Worm (Caenorhabditis elegans) whole organism, L1 larva: ENCODE data around the gene cyn-2.

Experiments
- C16A3.4 ChIP-seq: fragments of 150-350 bp; optimal IDR thresholded peaks from 2 replicates; lab custom pipeline; 2014; ENCODE audit warnings: missing biosample characterization, missing genetic modification characterization
- Y116A8C.19 ChIP-seq: sonication (generic microtip); optimal IDR thresholded peaks from 2 replicates; lab custom pipeline; 2016; ENCODE audit warnings: missing compliant biosample characterization, missing genetic modification characterization, borderline replicate concordance
- aly-2 ChIP-seq: fragments of 150-350 bp; optimal IDR thresholded peaks from 2 replicates; lab custom pipeline; 2014; ENCODE audit warnings: missing biosample characterization, missing genetic modification characterization
- ceh-8 ChIP-seq: fragments of 200-800 bp; sonication (Bioruptor generic); optimal IDR thresholded peaks from 2 replicates; lab custom pipeline; 2018; ENCODE audit warnings: mild to moderate bottlenecking, missing genetic modification characterization, moderate library complexity, missing compliant biosample characterization
- ceh-82 ChIP-seq, 3 experiments: fragments of 150-350 bp in 1 of 3; sonication (generic microtip) in 2 of 3; optimal IDR thresholded peaks; 2 replicates each; lab custom pipeline; 2014 to 2017; ENCODE audit warnings: missing biosample characterization in 3 of 3, missing genetic modification characterization in 3 of 3
- ceh-88 ChIP-seq: fragments of 200-800 bp; sonication (Bioruptor generic); IDR thresholded peaks from 2 replicates; pipeline ENCODE4 v1.3.6; 2022; ENCODE audit warnings: missing genetic modification characterization, missing compliant biosample characterization
- dsc-1 ChIP-seq: sonication (generic microtip); optimal IDR thresholded peaks from 2 replicates; lab custom pipeline; 2016; ENCODE audit warnings: mild to moderate bottlenecking, missing genetic modification characterization, missing compliant biosample characterization
- efl-1 ChIP-seq, 4 experiments: fragments of 150-350 bp; optimal IDR thresholded peaks in 3 of 4; peaks in 1 of 4; 1 replicate in 1 of 4; 2 replicates in 3 of 4; lab custom pipeline; 2014; ENCODE audit warnings: missing biosample characterization in 2 of 4, missing genetic modification characterization in 2 of 4, missing genetic modification reagents in 2 of 4
- egl-27 ChIP-seq, 2 experiments: fragments of 150-350 bp in 1 of 2; sonication (generic microtip); optimal IDR thresholded peaks; 3 replicates each; lab custom pipeline; 2017 to 2018; ENCODE audit warnings: missing biosample characterization in 2 of 2, missing genetic modification characterization in 2 of 2, missing genetic modification reagents in 2 of 2
- elt-2 ChIP-seq: sonication (generic microtip); optimal IDR thresholded peaks from 2 replicates; lab custom pipeline; 2016; ENCODE audit warnings: missing genetic modification characterization, mild to moderate bottlenecking, inconsistent platforms, missing compliant biosample characterization, missing genetic modification reagents
- fkh-10 ChIP-seq: sonication (generic microtip); optimal IDR thresholded peaks from 2 replicates; lab custom pipeline; 2017; ENCODE audit warnings: missing biosample characterization, missing genetic modification reagents, missing genetic modification characterization
- fkh-4 ChIP-seq: sonication (generic microtip); optimal IDR thresholded peaks from 2 replicates; lab custom pipeline; 2016; ENCODE audit warnings: missing compliant biosample characterization, missing genetic modification characterization, borderline replicate concordance
- fkh-8 ChIP-seq: sonication (generic microtip); optimal IDR thresholded peaks from 2 replicates; lab custom pipeline; 2016; ENCODE audit warnings: mild to moderate bottlenecking, missing genetic modification characterization, missing compliant biosample characterization
- fos-1 ChIP-seq: fragments of 150-350 bp; optimal IDR thresholded peaks from 2 replicates; lab custom pipeline; 2014; ENCODE audit warnings: missing biosample characterization, missing genetic modification characterization
- hlh-17 ChIP-seq: fragments of 200-800 bp; sonication (Bioruptor generic); optimal IDR thresholded peaks from 2 replicates; lab custom pipeline; 2018; ENCODE audit warnings: missing genetic modification characterization, mild to moderate bottlenecking, missing compliant biosample characterization, moderate library complexity, borderline replicate concordance
- hpl-2 ChIP-seq: fragments of 150-350 bp; optimal IDR thresholded peaks from 2 replicates; lab custom pipeline; 2014; ENCODE audit warnings: missing biosample characterization, missing genetic modification reagents, missing genetic modification characterization
- isw-1 ChIP-seq: fragments of 200-800 bp; sonication (Bioruptor generic); IDR thresholded peaks from 2 replicates; pipeline ENCODE4 v1.3.6; 2022; ENCODE audit warnings: missing genetic modification characterization, missing compliant biosample characterization
- lin-13 ChIP-seq: fragments of 150-350 bp; optimal IDR thresholded peaks from 2 replicates; lab custom pipeline; 2014; ENCODE audit warnings: missing biosample characterization, missing genetic modification reagents, missing genetic modification characterization
- lin-14 ChIP-seq: fragments of 200-800 bp; sonication (Bioruptor generic); optimal IDR thresholded peaks from 2 replicates; lab custom pipeline; 2018; ENCODE audit warnings: mild to moderate bottlenecking, missing genetic modification characterization, moderate library complexity, missing compliant biosample characterization
- lin-15B ChIP-seq: fragments of 150-350 bp; sonication (generic microtip); optimal IDR thresholded peaks from 3 replicates; lab custom pipeline; 2014; ENCODE audit warnings: missing biosample characterization, missing genetic modification characterization
- lin-35 ChIP-seq, 2 experiments: fragments of 150-350 bp; optimal IDR thresholded peaks; 2 replicates each; lab custom pipeline; 2014; ENCODE audit warnings: missing biosample characterization in 2 of 2, missing genetic modification characterization in 2 of 2, missing genetic modification reagents in 2 of 2
- lsy-2 ChIP-seq, 2 experiments: fragments of 150-350 bp; optimal IDR thresholded peaks; 2 replicates each; lab custom pipeline; 2014; ENCODE audit warnings: missing biosample characterization in 2 of 2, missing genetic modification characterization in 2 of 2
- mdl-1 ChIP-seq, 2 experiments: fragments of 150-350 bp; optimal IDR thresholded peaks; 2 replicates each; lab custom pipeline; 2014 to 2017; ENCODE audit warnings: missing biosample characterization in 2 of 2, missing genetic modification characterization in 2 of 2, inconsistent platforms in 1 of 2
- mef-2 ChIP-seq: fragments of 150-350 bp; optimal IDR thresholded peaks from 2 replicates; lab custom pipeline; 2014; ENCODE audit warnings: missing biosample characterization, missing genetic modification characterization
- nhr-12 ChIP-seq: sonication (generic microtip); optimal IDR thresholded peaks from 2 replicates; lab custom pipeline; 2017; ENCODE audit warnings: missing biosample characterization, missing genetic modification characterization
- nhr-20 ChIP-seq: sonication (generic microtip); optimal IDR thresholded peaks from 2 replicates; lab custom pipeline; 2016; ENCODE audit warnings: mild to moderate bottlenecking, missing genetic modification characterization, missing compliant biosample characterization
- nhr-237 ChIP-seq: fragments of 150-350 bp; optimal IDR thresholded peaks from 2 replicates; lab custom pipeline; 2014; ENCODE audit warnings: missing biosample characterization, missing genetic modification characterization
- nhr-28 ChIP-seq: fragments of 150-350 bp; optimal IDR thresholded peaks from 2 replicates; lab custom pipeline; 2014; ENCODE audit warnings: missing biosample characterization, missing genetic modification characterization
- nhr-47 ChIP-seq: sonication (generic microtip); optimal IDR thresholded peaks from 2 replicates; lab custom pipeline; 2016; ENCODE audit warnings: mild to moderate bottlenecking, missing genetic modification characterization, moderate library complexity, missing compliant biosample characterization
- nhr-71 ChIP-seq: sonication (generic microtip); optimal IDR thresholded peaks from 2 replicates; lab custom pipeline; 2016; ENCODE audit warnings: mild to moderate bottlenecking, missing genetic modification characterization, moderate library complexity, missing compliant biosample characterization
- nhr-76 ChIP-seq: sonication (generic microtip); optimal IDR thresholded peaks from 2 replicates; lab custom pipeline; 2017; ENCODE audit warnings: missing biosample characterization, missing genetic modification characterization
- nhr-84 ChIP-seq: sonication (generic microtip); optimal IDR thresholded peaks from 2 replicates; lab custom pipeline; 2017; ENCODE audit warnings: missing biosample characterization, missing genetic modification characterization
- nhr-90 ChIP-seq: sonication (generic microtip); optimal IDR thresholded peaks from 2 replicates; lab custom pipeline; 2016; ENCODE audit warnings: mild to moderate bottlenecking, missing genetic modification characterization, missing compliant biosample characterization; ENCODE audit not compliant: poor library complexity
- pag-3 ChIP-seq: sonication (generic microtip); optimal IDR thresholded peaks from 2 replicates; lab custom pipeline; 2017; ENCODE audit warnings: missing genetic modification characterization, mild to moderate bottlenecking, missing compliant biosample characterization, antibody characterized with exemption, borderline replicate concordance; ENCODE audit not compliant: insufficient read depth
- pax-3 ChIP-seq: fragments of 200-800 bp; sonication (Bioruptor generic); optimal IDR thresholded peaks from 2 replicates; lab custom pipeline; 2018; ENCODE audit warnings: mild to moderate bottlenecking, missing genetic modification characterization, moderate library complexity, missing compliant biosample characterization
- pqm-1 ChIP-seq: sonication (generic microtip); optimal IDR thresholded peaks from 3 replicates; lab custom pipeline; 2017; ENCODE audit warnings: missing biosample characterization, missing genetic modification characterization
- snpc-4 ChIP-seq: fragments of 150-350 bp; optimal IDR thresholded peaks from 2 replicates; lab custom pipeline; 2014; ENCODE audit warnings: missing biosample characterization, missing genetic modification characterization
- snu-23 ChIP-seq: sonication (generic microtip); optimal IDR thresholded peaks from 2 replicates; lab custom pipeline; 2016; ENCODE audit warnings: missing genetic modification characterization, missing compliant biosample characterization
- sox-4 ChIP-seq: sonication (generic microtip); optimal IDR thresholded peaks from 2 replicates; lab custom pipeline; 2016; ENCODE audit warnings: missing genetic modification characterization, missing compliant biosample characterization
- sptf-1 ChIP-seq: fragments of 150-350 bp; optimal IDR thresholded peaks from 2 replicates; lab custom pipeline; 2014; ENCODE audit warnings: missing biosample characterization, missing genetic modification characterization
- swsn-7 ChIP-seq: sonication (generic microtip); optimal IDR thresholded peaks from 2 replicates; lab custom pipeline; 2016; ENCODE audit warnings: missing genetic modification characterization, missing compliant biosample characterization
- tbx-2 ChIP-seq: sonication (generic microtip); optimal IDR thresholded peaks from 2 replicates; lab custom pipeline; 2016; ENCODE audit warnings: missing genetic modification characterization, missing compliant biosample characterization
- tlp-1 ChIP-seq: fragments of 150-350 bp; optimal IDR thresholded peaks from 2 replicates; lab custom pipeline; 2014; ENCODE audit warnings: missing biosample characterization, missing genetic modification characterization
- unc-130 ChIP-seq: fragments of 150-350 bp; optimal IDR thresholded peaks from 2 replicates; lab custom pipeline; 2017; ENCODE audit warnings: missing biosample characterization, missing genetic modification characterization, inconsistent platforms
- unc-62 ChIP-seq: fragments of 150-350 bp; optimal IDR thresholded peaks from 2 replicates; lab custom pipeline; 2014; ENCODE audit warnings: missing biosample characterization, missing genetic modification reagents, missing genetic modification characterization
- unc-86 ChIP-seq: sonication (generic microtip); optimal IDR thresholded peaks from 2 replicates; lab custom pipeline; 2016; ENCODE audit warnings: missing genetic modification characterization, missing compliant biosample characterization
- unc-98 ChIP-seq: fragments of 200-800 bp; sonication (Bioruptor generic); IDR thresholded peaks from 2 replicates; pipeline ENCODE4 v1.3.6; 2022; ENCODE audit warnings: missing genetic modification characterization, missing compliant biosample characterization
- xbp-1 ChIP-seq: sonication (generic microtip); optimal IDR thresholded peaks from 2 replicates; lab custom pipeline; 2016; ENCODE audit warnings: missing genetic modification characterization, missing compliant biosample characterization
- zip-4 ChIP-seq: fragments of 200-800 bp; sonication (Bioruptor generic); optimal IDR thresholded peaks from 2 replicates; lab custom pipeline; 2018; ENCODE audit warnings: mild to moderate bottlenecking, missing genetic modification characterization, moderate library complexity, missing compliant biosample characterization
- ztf-4 ChIP-seq: fragments of 150-350 bp; optimal IDR thresholded peaks from 2 replicates; lab custom pipeline; 2014; ENCODE audit warnings: missing biosample characterization, missing genetic modification characterization

cyn-2 gene

DNA sequence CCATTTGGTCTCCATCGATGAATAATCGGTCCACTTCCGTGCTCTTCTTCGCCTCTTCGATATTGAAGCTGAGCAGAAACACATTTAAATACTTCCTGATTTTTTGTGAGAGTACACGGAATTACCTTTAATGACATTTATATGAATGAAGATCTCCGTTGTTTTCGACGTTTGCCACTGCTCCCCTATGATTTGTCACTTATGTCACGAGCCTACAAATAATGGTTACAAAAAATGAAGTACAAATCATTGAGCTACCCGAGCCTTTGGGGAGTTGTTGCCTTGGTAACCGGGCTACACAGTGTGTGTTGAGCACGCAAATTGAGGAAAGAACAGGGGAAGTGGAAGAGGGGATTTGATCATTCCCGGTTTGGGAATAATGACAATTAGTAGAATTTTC is 6.2 kb upstream of the cyn-2 start, which contains the start of gene dyf-2:
Gene dyf-2 (minus strand): TSS at position 137 of the 400 bp plus-strand sequence.
- TF ChIP-seq nhr-12 (tag; lab: Kevin White, UChicago) = no peak
- no peak for TF ChIP-seq isw-1
- TF ChIP-seq sox-4 (tag; lab: Kevin White, UChicago) = no peak
- TF ChIP-seq swsn-7 (tag; lab: Kevin White, UChicago) = no peak
- no peak for TF ChIP-seq egl-27 (tag; optimal IDR thresholded peaks at IDR 0.05; lab: Kevin White, UChicago)
- peak; percentile 53 for TF ChIP-seq ceh-8
- TF ChIP-seq ztf-4 (tag; lab: Kevin White, UChicago) = no peak
- TF ChIP-seq nhr-47 = no peak
- TF ChIP-seq nhr-71 (tag; lab: Kevin White, UChicago) = peak; percentile 16
- TF ChIP-seq nhr-76 (tag; lab: Kevin White, UChicago) = no peak
- peak; percentile 76 for TF ChIP-seq fkh-8 (tag; lab: Kevin White, UChicago)

DNA sequence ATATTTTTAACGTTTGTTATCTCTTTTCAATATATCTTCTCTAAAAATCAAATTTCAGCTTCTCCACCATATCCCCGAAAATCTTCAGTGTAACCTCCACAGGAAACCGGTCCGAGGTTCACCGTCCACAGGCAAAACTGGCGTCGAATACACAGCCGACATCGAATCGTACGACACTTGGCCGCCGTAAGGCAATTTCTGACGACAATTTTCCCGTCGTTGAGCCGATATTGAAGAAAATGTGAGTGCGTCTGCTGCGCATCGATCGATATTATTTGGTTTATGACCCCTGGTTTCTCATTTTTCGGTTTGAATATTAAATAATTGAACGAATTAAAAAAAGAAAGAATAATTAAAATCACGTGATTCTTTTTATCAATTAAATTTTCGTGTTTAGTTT is 5.3 kb upstream of the cyn-2 start, which contains the start of gene cul-2:
Gene cul-2 (plus strand): TSS at position 59 of the 400 bp plus-strand sequence.
- no peak for TF ChIP-seq hlh-17 (GFP tag; lab: Kevin White, UChicago)
- TF ChIP-seq nhr-237 (tag; lab: Kevin White, UChicago) = no peak
- no peak for TF ChIP-seq unc-130 (tag; lab: Kevin White, UChicago)
- TF ChIP-seq isw-1 = no peak
- TF ChIP-seq lsy-2 (tag; optimal IDR thresholded peaks at IDR 0.05; lab: Kevin White, UChicago) = peak; percentile 9 to 49
- TF ChIP-seq C16A3.4 (tag; lab: Kevin White, UChicago) = peak; percentile 12
- TF ChIP-seq efl-1 (optimal IDR thresholded peaks at IDR 0.05; lab: Kevin White, UChicago) = peak in 1 of 2 experiments; percentile 41
- peak; percentile 34 to 80 for TF ChIP-seq efl-1 (GFP tag; optimal IDR thresholded peaks at IDR 0.05 in 1 of 2; lab: Kevin White, UChicago)
- no peak for TF ChIP-seq sox-4 (tag; lab: Kevin White, UChicago)
- no peak for TF ChIP-seq nhr-90 (tag; lab: Kevin White, UChicago)
- TF ChIP-seq fkh-10 (GFP tag; lab: Kevin White, UChicago) = no peak
- no peak for TF ChIP-seq tbx-2 (tag; lab: Kevin White, UChicago)
- no peak for TF ChIP-seq tlp-1 (tag; lab: Kevin White, UChicago)
- TF ChIP-seq ceh-88 (GFP tag; lab: Robert Waterston, UW) = no peak
- TF ChIP-seq zip-4 (GFP tag; lab: Kevin White, UChicago) = no peak
- TF ChIP-seq nhr-20 (tag; lab: Kevin White, UChicago) = no peak
- TF ChIP-seq lin-35 (GFP tag; optimal IDR thresholded peaks at IDR 0.05; lab: Kevin White, UChicago) = peak; percentile 37 to 49
- TF ChIP-seq unc-86 (tag; lab: Kevin White, UChicago) = no peak
- no peak for TF ChIP-seq fos-1 (tag; lab: Kevin White, UChicago)
- peak; percentile 13 for TF ChIP-seq dsc-1
- TF ChIP-seq unc-98 (GFP tag; lab: Robert Waterston, UW) = no peak
- TF ChIP-seq mef-2 (tag; lab: Kevin White, UChicago) = no peak
- TF ChIP-seq elt-2 = no peak
- no peak for TF ChIP-seq nhr-12 (tag; lab: Kevin White, UChicago)
- TF ChIP-seq ceh-8 = no peak
- no peak for TF ChIP-seq nhr-84
- no peak for TF ChIP-seq xbp-1 (tag; lab: Kevin White, UChicago)
- no peak for TF ChIP-seq sptf-1 (tag; lab: Kevin White, UChicago)
- peak; percentile 38 for TF ChIP-seq snu-23 (GFP tag; lab: Kevin White, UChicago)
- TF ChIP-seq ztf-4 (tag; lab: Kevin White, UChicago) = no peak
- TF ChIP-seq nhr-47 = no peak
- no peak for TF ChIP-seq hpl-2 (GFP tag; lab: Kevin White, UChicago)
- no peak for TF ChIP-seq unc-62 (GFP tag; lab: Kevin White, UChicago)
- TF ChIP-seq nhr-28 (tag; lab: Kevin White, UChicago) = no peak
- TF ChIP-seq lin-14 (GFP tag; lab: Kevin White, UChicago) = no peak
- TF ChIP-seq mdl-1 (tag; optimal IDR thresholded peaks at IDR 0.05; lab: Kevin White, UChicago) = peak in 1 of 2 experiments; percentile 15
- no peak for TF ChIP-seq aly-2
- TF ChIP-seq fkh-8 (tag; lab: Kevin White, UChicago) = no peak
- TF ChIP-seq lin-13 (GFP tag; lab: Kevin White, UChicago) = no peak
- no peak for TF ChIP-seq lin-15B (tag; lab: Kevin White, UChicago)
- TF ChIP-seq Y116A8C.19 (tag; lab: Kevin White, UChicago) = no peak
- peak in 1 of 3 experiments; percentile 19 for TF ChIP-seq ceh-82 (tag; optimal IDR thresholded peaks at IDR 0.05; lab: Kevin White, UChicago)
- no peak for TF ChIP-seq pag-3 (tag; lab: Kevin White, UChicago)
- no peak for TF ChIP-seq pax-3 (tag; lab: Kevin White, UChicago)
- no peak for TF ChIP-seq pqm-1 (tag; lab: Kevin White, UChicago)
- no peak for TF ChIP-seq fkh-4 (tag; lab: Kevin White, UChicago)
- TF ChIP-seq snpc-4 (tag; lab: Kevin White, UChicago) = no peak
